Worm (Caenorhabditis elegans): ENCODE data around the gene B0281.6.

The B0281.6 gene

ce11 chrII:2302330-2302729 is at the start of gene B0281.6:
Gene B0281.6 (minus strand): TSS chrII:2302430.
- no peak for TF ChIP-seq unc-62 (GFP tag; optimal IDR thresholded peaks at IDR 0.05)

- no peak for TF ChIP-seq unc-62 (GFP tag; optimal IDR thresholded peaks at IDR 0.05)
These were observed 44.4 kb upstream of the B0281.6 start, which contains the start of gene F43C11.4 for ce11 chrII:2346672-2347071. Gene F43C11.4 (plus strand): TSS chrII:2346972.

ce11 chrII:2342004-2342479 is 39.8 kb upstream of the B0281.6 start, which contains the start of gene F43C11.6:
Gene F43C11.6 (plus strand): TSS chrII:2342429.
- TF ChIP-seq unc-62 (GFP tag; optimal IDR thresholded peaks at IDR 0.05): no peak

- no peak for TF ChIP-seq unc-62 (GFP tag; optimal IDR thresholded peaks at IDR 0.05)
These were observed 39.3 kb upstream of the B0281.6 start, which contains the start of gene enri-1 for ce11 chrII:2341515-2341914. Gene enri-1 (minus strand): TSS chrII:2341615.

ce11 chrII:2340974-2341373 is 38.7 kb upstream of the B0281.6 start:
- TF ChIP-seq unc-62 (GFP tag; optimal IDR thresholded peaks at IDR 0.05): no peak

ce11 chrII:2336177-2336576 is 33.9 kb upstream of the B0281.6 start:
- no peak for TF ChIP-seq unc-62 (GFP tag; optimal IDR thresholded peaks at IDR 0.05)

- no peak for TF ChIP-seq unc-62 (GFP tag; optimal IDR thresholded peaks at IDR 0.05)
These were observed 33.3 kb upstream of the B0281.6 start, which contains the start of gene F43C11.7 for ce11 chrII:2335572-2335971. Gene F43C11.7 (plus strand): TSS chrII:2335897.

- TF ChIP-seq unc-62 (GFP tag; optimal IDR thresholded peaks at IDR 0.05): no peak
These were observed 30.0 kb upstream of the B0281.6 start, which contains the start of gene F43C11.8 for ce11 chrII:2332220-2332619. Gene F43C11.8 (plus strand): TSS chrII:2332520.

ce11 chrII:2330462-2330861 is 28.2 kb upstream of the B0281.6 start:
- TF ChIP-seq unc-62 (GFP tag; optimal IDR thresholded peaks at IDR 0.05): no peak

ce11 chrII:2328963-2329442 is 26.8 kb upstream of the B0281.6 start, which contains the start of the genes ZK1240.8 and ZK1240.1:
Gene ZK1240.8 (minus strand): TSS chrII:2329063.
Gene ZK1240.1 (plus strand): TSS chrII:2329392.
- TF ChIP-seq unc-62 (GFP tag; optimal IDR thresholded peaks at IDR 0.05): no peak

- TF ChIP-seq unc-62 (GFP tag; optimal IDR thresholded peaks at IDR 0.05): no peak
These were observed 22.7 kb upstream of the B0281.6 start, which contains the start of gene ZK1240.11 for ce11 chrII:2324956-2325355. Gene ZK1240.11 (plus strand): TSS chrII:2325256.

- TF ChIP-seq unc-62 (GFP tag; optimal IDR thresholded peaks at IDR 0.05): no peak
These were observed 20.8 kb upstream of the B0281.6 start, which contains the start of the genes ZK1240.6 and ZK1240.2 for ce11 chrII:2322857-2323518. Gene ZK1240.6 (minus strand): TSS chrII:2322907. Gene ZK1240.2 (plus strand): TSS chrII:2323376.

ce11 chrII:2320097-2320496 is 17.9 kb upstream of the B0281.6 start, which contains the start of gene ZK1240.3:
Gene ZK1240.3 (plus strand): TSS chrII:2320334.
- no peak for TF ChIP-seq unc-62 (GFP tag; optimal IDR thresholded peaks at IDR 0.05)

- no peak for TF ChIP-seq unc-62 (GFP tag; optimal IDR thresholded peaks at IDR 0.05)
These were observed 15.7 kb upstream of the B0281.6 start, which contains the start of the genes ZK1240.5 and ZK1240.9 for ce11 chrII:2317883-2318357. Gene ZK1240.5 (minus strand): TSS chrII:2317933. Gene ZK1240.9 (plus strand): TSS chrII:2318189.

ce11 chrII:2312747-2313146 is 10.5 kb upstream of the B0281.6 start, which contains the start of the genes trim-21 and B0281.1:
Gene trim-21 (minus strand): TSS chrII:2312847.
Gene B0281.1 (plus strand): TSS chrII:2313067.
- no peak for TF ChIP-seq unc-62 (GFP tag; optimal IDR thresholded peaks at IDR 0.05)

ce11 chrII:2306741-2307140 is 4.5 kb upstream of the B0281.6 start, which contains the start of gene B0281.3:
Gene B0281.3 (plus strand): TSS chrII:2307041.
- TF ChIP-seq unc-62 (GFP tag; optimal IDR thresholded peaks at IDR 0.05): no peak

Data from whole organism, dauer.